Worm (Caenorhabditis elegans) whole organism, L1 larva: ENCODE results near the gene ncx-8.
A peak's percentile ranks its signal among the peaks of the same experiment; 100 is the strongest.

Source experiments
- Y116A8C.19 ChIP-seq: sonication (generic microtip); optimal IDR thresholded peaks from 2 replicates; lab custom pipeline; 2016; ENCODE audit warnings: missing compliant biosample characterization, missing genetic modification characterization, borderline replicate concordance
- aha-1 ChIP-seq: fragments of 150-350 bp; optimal IDR thresholded peaks from 2 replicates; lab custom pipeline; 2014; ENCODE audit warnings: missing biosample characterization, missing genetic modification characterization
- alr-1 ChIP-seq: fragments of 200-800 bp; sonication (Bioruptor generic); optimal IDR thresholded peaks from 2 replicates; lab custom pipeline; 2018; ENCODE audit warnings: borderline replicate concordance, mild to moderate bottlenecking, missing genetic modification characterization, missing compliant biosample characterization
- ceh-88 ChIP-seq: fragments of 200-800 bp; sonication (Bioruptor generic); IDR thresholded peaks from 2 replicates; pipeline ENCODE4 v1.3.6; 2022; ENCODE audit warnings: missing genetic modification characterization, missing compliant biosample characterization
- ceh-90 ChIP-seq: sonication (generic microtip); optimal IDR thresholded peaks from 2 replicates; lab custom pipeline; 2016; ENCODE audit warnings: missing genetic modification characterization, missing compliant biosample characterization
- ces-1 ChIP-seq: fragments of 150-350 bp; optimal IDR thresholded peaks from 2 replicates; lab custom pipeline; 2014; ENCODE audit warnings: missing biosample characterization, missing genetic modification reagents, missing genetic modification characterization
- efl-1 ChIP-seq, 4 experiments: fragments of 150-350 bp; optimal IDR thresholded peaks in 3 of 4; peaks in 1 of 4; 1 replicate in 1 of 4; 2 replicates in 3 of 4; lab custom pipeline; 2014; ENCODE audit warnings: missing biosample characterization in 2 of 4, missing genetic modification characterization in 2 of 4, missing genetic modification reagents in 2 of 4
- egl-27 ChIP-seq, 2 experiments: fragments of 150-350 bp in 1 of 2; sonication (generic microtip); optimal IDR thresholded peaks; 3 replicates each; lab custom pipeline; 2017 to 2018; ENCODE audit warnings: missing biosample characterization in 2 of 2, missing genetic modification characterization in 2 of 2, missing genetic modification reagents in 2 of 2
- elt-2 ChIP-seq: sonication (generic microtip); optimal IDR thresholded peaks from 2 replicates; lab custom pipeline; 2016; ENCODE audit warnings: missing genetic modification characterization, mild to moderate bottlenecking, inconsistent platforms, missing compliant biosample characterization, missing genetic modification reagents
- fkh-8 ChIP-seq: sonication (generic microtip); optimal IDR thresholded peaks from 2 replicates; lab custom pipeline; 2016; ENCODE audit warnings: mild to moderate bottlenecking, missing genetic modification characterization, missing compliant biosample characterization
- hlh-17 ChIP-seq: fragments of 200-800 bp; sonication (Bioruptor generic); optimal IDR thresholded peaks from 2 replicates; lab custom pipeline; 2018; ENCODE audit warnings: missing genetic modification characterization, mild to moderate bottlenecking, missing compliant biosample characterization, moderate library complexity, borderline replicate concordance
- hlh-4 ChIP-seq: sonication (generic microtip); optimal IDR thresholded peaks from 2 replicates; lab custom pipeline; 2016; ENCODE audit warnings: mild to moderate bottlenecking, missing genetic modification characterization, missing compliant biosample characterization
- isw-1 ChIP-seq: fragments of 200-800 bp; sonication (Bioruptor generic); IDR thresholded peaks from 2 replicates; pipeline ENCODE4 v1.3.6; 2022; ENCODE audit warnings: missing genetic modification characterization, missing compliant biosample characterization
- jun-1 ChIP-seq: fragments of 150-350 bp; optimal IDR thresholded peaks from 2 replicates; lab custom pipeline; 2014; ENCODE audit warnings: missing biosample characterization, missing genetic modification reagents, missing genetic modification characterization
- lin-13 ChIP-seq: fragments of 150-350 bp; optimal IDR thresholded peaks from 2 replicates; lab custom pipeline; 2014; ENCODE audit warnings: missing biosample characterization, missing genetic modification reagents, missing genetic modification characterization
- lin-15B ChIP-seq: fragments of 150-350 bp; sonication (generic microtip); optimal IDR thresholded peaks from 3 replicates; lab custom pipeline; 2014; ENCODE audit warnings: missing biosample characterization, missing genetic modification characterization
- lin-35 ChIP-seq, 2 experiments: fragments of 150-350 bp; optimal IDR thresholded peaks; 2 replicates each; lab custom pipeline; 2014; ENCODE audit warnings: missing biosample characterization in 2 of 2, missing genetic modification characterization in 2 of 2, missing genetic modification reagents in 2 of 2
- nhr-11 ChIP-seq: fragments of 150-350 bp; optimal IDR thresholded peaks from 2 replicates; lab custom pipeline; 2014; ENCODE audit warnings: missing biosample characterization, missing genetic modification characterization
- nhr-20 ChIP-seq: sonication (generic microtip); optimal IDR thresholded peaks from 2 replicates; lab custom pipeline; 2016; ENCODE audit warnings: mild to moderate bottlenecking, missing genetic modification characterization, missing compliant biosample characterization
- nhr-237 ChIP-seq: fragments of 150-350 bp; optimal IDR thresholded peaks from 2 replicates; lab custom pipeline; 2014; ENCODE audit warnings: missing biosample characterization, missing genetic modification characterization
- nhr-47 ChIP-seq: sonication (generic microtip); optimal IDR thresholded peaks from 2 replicates; lab custom pipeline; 2016; ENCODE audit warnings: mild to moderate bottlenecking, missing genetic modification characterization, moderate library complexity, missing compliant biosample characterization
- nhr-71 ChIP-seq: sonication (generic microtip); optimal IDR thresholded peaks from 2 replicates; lab custom pipeline; 2016; ENCODE audit warnings: mild to moderate bottlenecking, missing genetic modification characterization, moderate library complexity, missing compliant biosample characterization
- nhr-90 ChIP-seq: sonication (generic microtip); optimal IDR thresholded peaks from 2 replicates; lab custom pipeline; 2016; ENCODE audit warnings: mild to moderate bottlenecking, missing genetic modification characterization, missing compliant biosample characterization; ENCODE audit not compliant: poor library complexity
- skn-1 ChIP-seq: fragments of 150-350 bp; optimal IDR thresholded peaks from 2 replicates; lab custom pipeline; 2014; ENCODE audit warnings: missing biosample characterization, missing genetic modification characterization
- snpc-4 ChIP-seq: fragments of 150-350 bp; optimal IDR thresholded peaks from 2 replicates; lab custom pipeline; 2014; ENCODE audit warnings: missing biosample characterization, missing genetic modification characterization
- snu-23 ChIP-seq: sonication (generic microtip); optimal IDR thresholded peaks from 2 replicates; lab custom pipeline; 2016; ENCODE audit warnings: missing genetic modification characterization, missing compliant biosample characterization
- sup-37 ChIP-seq: fragments of 200-800 bp; sonication (Bioruptor generic); optimal IDR thresholded peaks from 2 replicates; lab custom pipeline; 2018; ENCODE audit warnings: mild to moderate bottlenecking, missing genetic modification characterization, missing compliant biosample characterization
- tlp-1 ChIP-seq: fragments of 150-350 bp; optimal IDR thresholded peaks from 2 replicates; lab custom pipeline; 2014; ENCODE audit warnings: missing biosample characterization, missing genetic modification characterization
- unc-62 ChIP-seq: fragments of 150-350 bp; optimal IDR thresholded peaks from 2 replicates; lab custom pipeline; 2014; ENCODE audit warnings: missing biosample characterization, missing genetic modification reagents, missing genetic modification characterization
- vab-15 ChIP-seq: sonication (generic microtip); optimal IDR thresholded peaks from 2 replicates; lab custom pipeline; 2017; ENCODE audit warnings: missing genotype, mild to moderate bottlenecking, missing genetic modification characterization, missing compliant biosample characterization
- zag-1 ChIP-seq: fragments of 150-350 bp; optimal IDR thresholded peaks from 2 replicates; lab custom pipeline; 2014; ENCODE audit warnings: missing biosample characterization, missing genetic modification characterization
- ztf-4 ChIP-seq: fragments of 150-350 bp; optimal IDR thresholded peaks from 2 replicates; lab custom pipeline; 2014; ENCODE audit warnings: missing biosample characterization, missing genetic modification characterization

Gene ncx-8

DNA sequence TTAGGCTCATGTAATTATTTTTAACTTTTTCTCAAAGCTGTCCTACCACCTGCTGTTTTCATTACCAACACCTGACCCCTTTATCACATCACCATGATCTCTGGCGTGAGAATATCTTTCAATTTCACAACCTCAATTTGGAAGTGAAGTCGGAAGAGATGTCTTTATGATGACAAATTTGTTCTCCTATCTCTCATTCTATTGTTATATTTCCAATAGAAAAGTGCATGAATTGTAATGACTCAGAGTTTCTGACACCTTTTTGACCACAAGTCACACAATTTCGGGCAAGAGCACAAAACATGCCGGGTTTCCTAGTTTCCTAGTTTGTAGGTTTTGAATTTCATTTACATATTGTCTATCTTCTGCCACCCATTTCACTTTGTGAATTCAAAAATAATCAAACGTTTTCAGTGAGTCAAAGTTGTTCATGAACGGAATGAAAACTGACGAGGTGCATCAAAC lies 31.8 kb upstream of the ncx-8 start, which contains the start of gene srr-4:
Gene srr-4, plus strand, starts transcription at position 415 of the 465 bp plus-strand sequence.
- TF ChIP-seq hlh-17 (GFP tag; lab: Kevin White, UChicago), result no peak
- peak; percentile 20 for TF ChIP-seq nhr-71 (tag; lab: Kevin White, UChicago)
- TF ChIP-seq fkh-8 (tag; lab: Kevin White, UChicago), result peak; percentile 13
- no peak for TF ChIP-seq nhr-47 (tag; lab: Kevin White, UChicago)
- peak; percentile 79 for TF ChIP-seq skn-1 (tag; lab: Kevin White, UChicago)
- TF ChIP-seq, all 84 proteins: peak for 3

DNA sequence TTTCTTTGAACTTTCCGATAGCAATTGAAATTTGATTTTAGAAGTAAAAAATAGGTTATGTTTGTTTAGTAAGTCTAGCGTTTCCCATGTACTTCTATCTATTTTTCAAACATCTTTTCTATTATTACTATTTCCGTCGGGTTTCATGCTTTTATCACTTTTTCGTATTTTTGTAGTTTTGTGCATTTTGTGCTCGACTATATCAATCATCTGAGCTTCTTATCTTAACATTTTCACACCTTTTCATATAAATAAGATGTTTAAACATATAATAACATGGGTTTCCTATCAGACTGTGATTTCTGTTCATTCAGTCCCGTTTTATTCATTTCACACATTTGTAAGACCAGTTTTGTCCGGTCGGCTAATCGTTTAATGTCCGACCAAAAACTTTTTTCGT lies 31.1 kb upstream of the ncx-8 start:
- TF ChIP-seq nhr-20, result peak; percentile 10
- peak; percentile 66 for TF ChIP-seq tlp-1 (tag; lab: Kevin White, UChicago)
- peak; percentile 35 for TF ChIP-seq nhr-90 (tag; lab: Kevin White, UChicago)
- TF ChIP-seq alr-1 (tag; lab: Kevin White, UChicago), result no peak
- TF ChIP-seq efl-1 (optimal IDR thresholded peaks at IDR 0.05; lab: Kevin White, UChicago), result no peak
- no peak for TF ChIP-seq efl-1 (GFP tag; optimal IDR thresholded peaks at IDR 0.05 in 1 of 2; lab: Kevin White, UChicago)
- peak in 1 of 2 experiments; percentile 13 for TF ChIP-seq lin-35 (GFP tag; optimal IDR thresholded peaks at IDR 0.05; lab: Kevin White, UChicago)
- peak; percentile 92 for TF ChIP-seq elt-2 (tag; lab: Kevin White, UChicago)
- TF ChIP-seq isw-1 (GFP tag; lab: Robert Waterston, UW), result no peak
- TF ChIP-seq fkh-8 (tag; lab: Kevin White, UChicago), result no peak
- TF ChIP-seq hlh-4 (tag; lab: Kevin White, UChicago), result no peak
- peak; percentile 3 for TF ChIP-seq nhr-71 (tag; lab: Kevin White, UChicago)
- TF ChIP-seq jun-1, result peak; percentile 20

DNA sequence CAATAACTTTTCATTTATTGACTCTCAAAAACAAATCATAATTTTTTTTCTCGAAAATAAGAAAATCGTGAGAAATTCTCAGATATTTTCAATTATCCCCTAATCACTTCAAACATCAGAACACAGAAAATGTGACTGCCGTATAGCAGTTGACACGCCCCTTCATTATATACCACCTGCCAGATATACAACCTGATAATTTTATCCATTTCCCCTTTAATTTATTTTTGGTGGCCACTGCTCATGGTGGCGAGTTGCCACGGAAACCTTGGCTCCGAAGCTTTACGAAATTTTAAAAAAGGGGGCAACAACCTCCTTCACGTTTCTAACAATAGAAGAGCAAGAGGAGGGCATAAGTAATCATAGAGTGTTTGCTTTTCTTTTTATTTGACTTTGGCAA lies 29.7 kb upstream of the ncx-8 start:
- no peak for TF ChIP-seq zag-1 (tag; lab: Kevin White, UChicago)
- no peak for TF ChIP-seq vab-15 (tag; lab: Kevin White, UChicago)
- TF ChIP-seq sup-37 (GFP tag; lab: Kevin White, UChicago), result no peak
- no peak for TF ChIP-seq ceh-88 (GFP tag; lab: Robert Waterston, UW)
- peak; percentile 77 for TF ChIP-seq fkh-8 (tag; lab: Kevin White, UChicago)
- no peak for TF ChIP-seq ztf-4 (tag; lab: Kevin White, UChicago)
- peak; percentile 61 for TF ChIP-seq nhr-71 (tag; lab: Kevin White, UChicago)
- no peak for TF ChIP-seq unc-62 (GFP tag; lab: Kevin White, UChicago)
- no peak for TF ChIP-seq Y116A8C.19 (tag; lab: Kevin White, UChicago)
- peak; percentile 45 for TF ChIP-seq nhr-237 (tag; lab: Kevin White, UChicago)
- TF ChIP-seq lin-35 (GFP tag; optimal IDR thresholded peaks at IDR 0.05; lab: Kevin White, UChicago), result no peak
- TF ChIP-seq ceh-90 (tag; lab: Kevin White, UChicago), result no peak

DNA sequence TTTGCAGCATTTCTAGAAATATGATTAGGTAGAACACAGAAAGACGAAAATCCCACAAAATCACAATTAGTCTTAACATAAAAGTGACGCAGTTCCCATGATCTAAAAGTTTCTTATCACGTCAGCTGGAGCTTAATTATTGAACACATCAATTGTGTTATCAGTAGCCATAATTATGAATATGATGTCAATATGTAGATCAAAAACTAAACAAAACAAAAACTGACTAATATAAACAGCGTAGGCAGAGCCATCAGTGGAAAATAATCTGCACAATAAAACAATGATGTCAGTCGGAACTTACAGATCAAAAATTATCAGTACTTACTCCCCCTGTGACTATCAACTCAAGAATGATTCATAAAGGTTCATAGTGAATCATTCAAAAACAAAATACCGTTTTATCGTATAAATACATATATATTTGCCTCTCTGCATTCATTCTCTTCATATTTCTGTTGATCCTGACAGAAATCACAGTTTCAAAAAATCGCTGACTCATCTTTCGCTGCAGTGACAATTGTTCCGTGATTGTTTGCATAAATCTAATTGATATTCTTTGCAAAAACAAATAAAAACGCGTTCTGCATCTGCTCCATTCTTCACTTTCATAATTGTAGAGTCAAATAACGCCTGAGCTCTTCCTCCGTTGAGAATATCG lies 25.3 kb upstream of the ncx-8 start, which contains the start of gene srr-6:
Gene srr-6, plus strand, starts transcription at position 611 of the 661 bp plus-strand sequence.
- peak; percentile 47 for TF ChIP-seq elt-2 (tag; lab: Kevin White, UChicago)
- no peak for TF ChIP-seq lin-13
- TF ChIP-seq snpc-4 (tag; lab: Kevin White, UChicago), result no peak
- no peak for TF ChIP-seq ces-1 (GFP tag; lab: Kevin White, UChicago)

DNA sequence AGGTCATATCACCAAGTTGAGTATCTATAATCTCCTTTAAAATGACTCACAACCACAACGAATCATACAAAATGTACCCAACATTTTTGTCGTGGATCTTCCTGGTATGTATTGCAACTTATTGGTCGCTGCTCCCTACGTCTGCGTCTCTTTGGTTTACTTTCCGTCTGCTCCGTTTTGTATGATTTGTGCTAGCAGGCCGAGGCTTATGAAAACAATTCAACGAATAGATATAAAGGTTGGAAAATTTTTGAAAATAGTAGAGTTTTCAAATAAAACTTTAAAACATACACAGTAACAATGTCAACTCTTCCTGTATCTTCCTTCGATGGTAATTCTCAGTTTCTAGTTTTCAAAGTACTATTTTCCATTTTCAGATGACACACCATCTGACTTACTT lies 14.4 kb upstream of the ncx-8 start, which contains the start of gene srr-8:
Gene srr-8, plus strand, starts transcription at position 301 of the 400 bp plus-strand sequence.
- TF ChIP-seq snu-23, result no peak

DNA sequence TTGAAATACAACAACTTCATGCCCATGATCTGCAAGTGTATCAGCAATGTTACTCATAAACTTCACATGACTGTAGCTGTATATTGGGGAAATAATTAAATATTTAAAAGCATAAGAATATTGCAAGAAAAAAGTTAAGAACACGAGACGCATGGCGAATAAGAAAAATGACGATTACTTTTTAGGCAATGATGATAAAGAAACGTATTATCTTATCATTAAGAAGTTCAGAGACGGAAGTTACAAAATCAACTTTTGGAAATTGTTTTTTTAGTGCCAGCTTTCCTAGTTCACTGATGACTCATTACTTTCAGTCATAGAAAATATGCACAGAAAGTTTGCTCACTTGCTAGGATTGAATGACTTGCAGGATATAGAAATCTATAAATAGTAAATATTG lies 13.4 kb upstream of the ncx-8 start, which contains the start of gene ugt-7:
Gene ugt-7, minus strand, starts transcription at position 161 of the 400 bp plus-strand sequence.
- TF ChIP-seq lin-15B (no peak), elt-2 (tag; lab: Kevin White, UChicago) (peak; percentile 48), efl-1 (optimal IDR thresholded peaks at IDR 0.05; lab: Kevin White, UChicago) (no peak), efl-1 (GFP tag; optimal IDR thresholded peaks at IDR 0.05 in 1 of 2; lab: Kevin White, UChicago) (no peak), egl-27 (tag; optimal IDR thresholded peaks at IDR 0.05; lab: Kevin White, UChicago) (no peak), aha-1 (tag; lab: Kevin White, UChicago) (no peak), nhr-11 (no peak)
- TF ChIP-seq, all 84 proteins: peak for 1
